Worm (Caenorhabditis elegans) whole organism, late embryonic: ENCODE data around the gene srb-19.
"Not testable (repeated sequence)": the region's sequence is repeated elsewhere in the genome, so short reads cannot be mapped to it uniquely, and the experiment has no call there.

ENCODE experiments used
- C38D4.7 ChIP-seq: fragments of 200-800 bp; sonication (Bioruptor generic); optimal IDR thresholded peaks from 2 replicates; lab custom pipeline; 2018; ENCODE audit warnings: mild to moderate bottlenecking, missing genetic modification characterization, moderate library complexity, missing compliant biosample characterization
- F13H6.1 ChIP-seq: sonication (generic microtip); optimal IDR thresholded peaks from 2 replicates; lab custom pipeline; 2016; ENCODE audit warnings: missing genetic modification characterization, missing compliant biosample characterization
- K02D7.2 ChIP-seq: sonication (generic microtip); optimal IDR thresholded peaks from 2 replicates; lab custom pipeline; 2017; ENCODE audit warnings: mild to moderate bottlenecking, missing genetic modification characterization, missing compliant biosample characterization
- Y22D7AL.16 ChIP-seq: sonication (generic microtip); optimal IDR thresholded peaks from 2 replicates; lab custom pipeline; 2016; ENCODE audit warnings: missing genetic modification characterization, missing compliant biosample characterization
- ceh-19 ChIP-seq: fragments of 200-800 bp; sonication (Bioruptor generic); optimal IDR thresholded peaks from 2 replicates; lab custom pipeline; 2018; ENCODE audit warnings: mild to moderate bottlenecking, missing genetic modification characterization, missing compliant biosample characterization
- ceh-2 ChIP-seq: sonication (generic microtip); optimal IDR thresholded peaks from 2 replicates; lab custom pipeline; 2016; ENCODE audit warnings: missing genotype, missing genetic modification characterization, missing compliant biosample characterization
- ceh-30 ChIP-seq: fragments of 150-350 bp; optimal IDR thresholded peaks from 2 replicates; lab custom pipeline; 2014; ENCODE audit warnings: missing biosample characterization, missing genetic modification characterization
- ceh-31 ChIP-seq: sonication (generic microtip); optimal IDR thresholded peaks from 2 replicates; lab custom pipeline; 2016; ENCODE audit warnings: missing genetic modification characterization, missing compliant biosample characterization
- ceh-34 ChIP-seq: sonication (generic microtip); optimal IDR thresholded peaks from 2 replicates; lab custom pipeline; 2016; ENCODE audit warnings: mild to moderate bottlenecking, missing genetic modification characterization, missing compliant biosample characterization
- ceh-45 ChIP-seq: fragments of 200-800 bp; sonication (Bioruptor generic); IDR thresholded peaks from 2 replicates; pipeline ENCODE4 v1.3.6; 2022; ENCODE audit warnings: missing genetic modification reagents, missing genetic modification characterization, missing compliant biosample characterization
- ceh-6 ChIP-seq: fragments of 200-800 bp; sonication (Bioruptor generic); optimal IDR thresholded peaks from 2 replicates; lab custom pipeline; 2018; ENCODE audit warnings: mild to moderate bottlenecking, missing genetic modification characterization, missing compliant biosample characterization
- che-1 ChIP-seq: sonication (generic microtip); optimal IDR thresholded peaks from 2 replicates; lab custom pipeline; 2016; ENCODE audit warnings: mild to moderate bottlenecking, missing genetic modification characterization, missing compliant biosample characterization
- elt-2 ChIP-seq: sonication (generic microtip); optimal IDR thresholded peaks from 2 replicates; lab custom pipeline; 2016; ENCODE audit warnings: missing genetic modification reagents, missing genetic modification characterization, missing compliant biosample characterization
- elt-4 ChIP-seq: sonication (generic microtip); optimal IDR thresholded peaks from 2 replicates; lab custom pipeline; 2016; ENCODE audit warnings: missing genetic modification characterization, missing compliant biosample characterization
- ets-4 ChIP-seq: sonication (generic microtip); optimal IDR thresholded peaks from 2 replicates; lab custom pipeline; 2016; ENCODE audit warnings: missing genetic modification characterization, missing compliant biosample characterization
- fax-1 ChIP-seq: sonication (generic microtip); optimal IDR thresholded peaks from 2 replicates; lab custom pipeline; 2016; ENCODE audit warnings: missing genotype, missing genetic modification characterization, missing compliant biosample characterization
- fkh-10 ChIP-seq: fragments of 150-350 bp; optimal IDR thresholded peaks from 2 replicates; lab custom pipeline; 2014; ENCODE audit warnings: missing biosample characterization, missing genetic modification reagents, missing genetic modification characterization
- gmeb-2 ChIP-seq: sonication (generic microtip); optimal IDR thresholded peaks from 2 replicates; lab custom pipeline; 2016; ENCODE audit warnings: missing genetic modification characterization, inconsistent platforms, missing compliant biosample characterization
- hlh-13 ChIP-seq: fragments of 200-800 bp; sonication (Bioruptor generic); optimal IDR thresholded peaks from 2 replicates; lab custom pipeline; 2018; ENCODE audit warnings: mild to moderate bottlenecking, missing genetic modification characterization, missing compliant biosample characterization
- hlh-15 ChIP-seq: sonication (generic microtip); optimal IDR thresholded peaks from 2 replicates; lab custom pipeline; 2016; ENCODE audit warnings: missing genetic modification characterization, missing compliant biosample characterization
- hlh-30 ChIP-seq: sonication (generic microtip); optimal IDR thresholded peaks from 2 replicates; lab custom pipeline; 2017; ENCODE audit warnings: antibody characterized with exemption, missing genetic modification characterization, missing compliant biosample characterization; ENCODE audit not compliant: insufficient read depth
- hlh-6 ChIP-seq: sonication (generic microtip); optimal IDR thresholded peaks from 2 replicates; lab custom pipeline; 2016; ENCODE audit warnings: missing genotype, missing genetic modification characterization, missing compliant biosample characterization
- hlh-8 ChIP-seq: sonication (generic microtip); optimal IDR thresholded peaks from 2 replicates; lab custom pipeline; 2016; ENCODE audit warnings: missing genotype, missing genetic modification characterization, missing compliant biosample characterization
- nhr-232 ChIP-seq: sonication (generic microtip); optimal IDR thresholded peaks from 2 replicates; lab custom pipeline; 2016; ENCODE audit warnings: missing genetic modification characterization, missing compliant biosample characterization
- odd-2 ChIP-seq: sonication (generic microtip); optimal IDR thresholded peaks from 2 replicates; lab custom pipeline; 2017; ENCODE audit warnings: antibody characterized with exemption, mild to moderate bottlenecking, missing genetic modification characterization, missing compliant biosample characterization
- pag-3 ChIP-seq: sonication (generic microtip); optimal IDR thresholded peaks from 2 replicates; lab custom pipeline; 2016; ENCODE audit warnings: missing compliant biosample characterization, missing genetic modification characterization, borderline replicate concordance
- pat-9 ChIP-seq: fragments of 200-800 bp; sonication (Bioruptor generic); optimal IDR thresholded peaks from 2 replicates; lab custom pipeline; 2018; ENCODE audit warnings: mild to moderate bottlenecking, missing genetic modification characterization, moderate library complexity, missing compliant biosample characterization
- pax-1 ChIP-seq: fragments of 150-350 bp; optimal IDR thresholded peaks from 2 replicates; lab custom pipeline; 2014; ENCODE audit warnings: missing biosample characterization, missing genetic modification characterization
- pha-2 ChIP-seq: sonication (generic microtip); optimal IDR thresholded peaks from 2 replicates; lab custom pipeline; 2017; ENCODE audit warnings: mild to moderate bottlenecking, missing genetic modification characterization, missing compliant biosample characterization
- pha-4 ChIP-seq: fragments of 150-350 bp; optimal IDR thresholded peaks from 2 replicates; lab custom pipeline; 2018; ENCODE audit warnings: missing biosample characterization, missing genetic modification reagents, missing genetic modification characterization
- pqm-1 ChIP-seq: sonication (generic microtip); optimal IDR thresholded peaks from 2 replicates; lab custom pipeline; 2016; ENCODE audit warnings: missing genetic modification characterization, missing compliant biosample characterization
- pros-1 ChIP-seq: fragments of 150-350 bp; optimal IDR thresholded peaks from 2 replicates; lab custom pipeline; 2014; ENCODE audit warnings: missing biosample characterization, missing genetic modification reagents, missing genetic modification characterization
- ref-2 ChIP-seq: sonication (generic microtip); optimal IDR thresholded peaks from 2 replicates; lab custom pipeline; 2016; ENCODE audit warnings: missing genetic modification characterization, missing compliant biosample characterization
- syd-9 ChIP-seq: sonication (generic microtip); optimal IDR thresholded peaks from 2 replicates; lab custom pipeline; 2016; ENCODE audit warnings: mild to moderate bottlenecking, missing genetic modification characterization, moderate library complexity, missing compliant biosample characterization
- tbx-2 ChIP-seq: sonication (generic microtip); optimal IDR thresholded peaks from 2 replicates; lab custom pipeline; 2016; ENCODE audit warnings: missing genetic modification characterization, missing compliant biosample characterization
- unc-3 ChIP-seq, 2 experiments: fragments of 200-800 bp in 1 of 2; sonication (Bioruptor generic) in 1 of 2; sonication (generic microtip) in 1 of 2; conservative IDR thresholded peaks in 1 of 2; optimal IDR thresholded peaks in 1 of 2; 2 replicates each; pipeline versions ENCODE4 v1.3.6 to Lab custom; 2016 to 2022; ENCODE audit warnings: missing compliant biosample characterization in 2 of 2, missing genetic modification characterization in 2 of 2, missing genetic modification reagents in 1 of 2

The srb-19 gene

ce11 chrV:7551821-7552220, 31.8 kb upstream of the srb-19 start, which contains the start of gene F19F10.3:
F19F10.3 (plus strand) TSS chrV:7552121.
- TF ChIP-seq ceh-19 (GFP tag; lab: Kevin White, UChicago) (no peak), hlh-15 (no peak), fax-1 (tag; lab: Kevin White, UChicago) (no peak)

- TF ChIP-seq unc-3 (GFP tag; conservative IDR thresholded peaks at IDR 0.05; lab: Robert Waterston, UW) (0 out of 2 replicates have a peak, but pooled peaks have one; percentile 25), che-1 (tag; lab: Kevin White, UChicago) (peak; percentile 15)
- not testable (repeated sequence) for TF ChIP-seq unc-3 (tag; optimal IDR thresholded peaks at IDR 0.05; lab: Kevin White, UChicago)
- TF ChIP-seq, all 69 proteins: peak for 2; not testable (repeated sequence) for 67
These were observed 28.5 kb upstream of the srb-19 start for ce11 chrV:7548499-7548898.

ce11 chrV:7548017-7548416, 28.0 kb upstream of the srb-19 start:
- TF ChIP-seq elt-2 (tag; lab: Kevin White, UChicago) (peak; percentile 72), pros-1 (tag; lab: Kevin White, UChicago) (no peak), ceh-31 (tag; lab: Kevin White, UChicago) (no peak), hlh-15 (no peak), pqm-1 (tag; lab: Kevin White, UChicago) (no peak), hlh-30 (no peak), hlh-13 (GFP tag; lab: Kevin White, UChicago) (no peak), pha-4 (tag; lab: Kevin White, UChicago) (no peak)

- TF ChIP-seq odd-2 (tag; lab: Kevin White, UChicago) = no peak
- TF ChIP-seq pax-1 = no peak
- no peak for TF ChIP-seq hlh-8
- TF ChIP-seq ceh-45 (GFP tag; lab: Robert Waterston, UW) = no peak
- TF ChIP-seq F13H6.1 (tag; lab: Kevin White, UChicago) = no peak
- no peak for TF ChIP-seq elt-4 (tag; lab: Kevin White, UChicago)
- TF ChIP-seq ceh-2 (tag; lab: Kevin White, UChicago) = no peak
- TF ChIP-seq C38D4.7 = no peak
- no peak for TF ChIP-seq ceh-6 (GFP tag; lab: Kevin White, UChicago)
- no peak for TF ChIP-seq pag-3 (tag; lab: Kevin White, UChicago)
- TF ChIP-seq hlh-6 = no peak
- no peak for TF ChIP-seq pqm-1 (tag; lab: Kevin White, UChicago)
- TF ChIP-seq pros-1 (tag; lab: Kevin White, UChicago) = no peak
- no peak for TF ChIP-seq hlh-15
- no peak for TF ChIP-seq pat-9
- no peak for TF ChIP-seq pha-2
- TF ChIP-seq Y22D7AL.16 (tag; lab: Kevin White, UChicago) = no peak
- no peak for TF ChIP-seq K02D7.2 (tag; lab: Kevin White, UChicago)
- no peak for TF ChIP-seq syd-9 (tag; lab: Kevin White, UChicago)
- TF ChIP-seq ceh-30 (tag; lab: Kevin White, UChicago) = no peak
These were observed 27.5 kb upstream of the srb-19 start, which contains the start of gene ftn-1 for ce11 chrV:7547479-7547878. ftn-1 (minus strand) TSS chrV:7547579.

ce11 chrV:7545187-7545586, 25.2 kb upstream of the srb-19 start, which contains the start of the genes C54F6.19 and nhx-3:
C54F6.19 (plus strand) TSS chrV:7545487.
nhx-3 (minus strand) TSS chrV:7545523.
- TF ChIP-seq ceh-34 (no peak), ets-4 (tag; lab: Kevin White, UChicago) (no peak), tbx-2 (tag; lab: Kevin White, UChicago) (no peak), fkh-10 (GFP tag; lab: Kevin White, UChicago) (no peak), nhr-232 (tag; lab: Kevin White, UChicago) (no peak), F13H6.1 (tag; lab: Kevin White, UChicago) (no peak), ref-2 (tag; lab: Kevin White, UChicago) (no peak), pha-4 (tag; lab: Kevin White, UChicago) (no peak), gmeb-2 (tag; lab: Kevin White, UChicago) (no peak), odd-2 (tag; lab: Kevin White, UChicago) (no peak)
